Worm (Caenorhabditis elegans) whole organism, young adult: ENCODE data around the gene T11G6.2.

Experiments
- Y56A3A.18 ChIP-seq: fragments of 200-800 bp; sonication (Bioruptor generic); IDR thresholded peaks from 2 replicates; pipeline ENCODE4 v1.3.6; 2022; ENCODE audit warnings: missing genetic modification reagents, missing genetic modification characterization, missing compliant biosample characterization
- atf-7 ChIP-seq: sonication (generic microtip); optimal IDR thresholded peaks from 2 replicates; lab custom pipeline; 2017; ENCODE audit warnings: mild to moderate bottlenecking, missing genetic modification characterization, missing compliant biosample characterization
- ets-4 ChIP-seq: fragments of 200-800 bp; sonication (Bioruptor generic); optimal IDR thresholded peaks from 2 replicates; lab custom pipeline; 2018; ENCODE audit warnings: mild to moderate bottlenecking, missing genetic modification characterization, missing compliant biosample characterization
- hmg-20 ChIP-seq: fragments of 200-800 bp; sonication (Bioruptor generic); IDR thresholded peaks from 2 replicates; pipeline ENCODE4 v1.3.6; 2022; ENCODE audit warnings: missing genetic modification reagents, missing genetic modification characterization, missing compliant biosample characterization
- nfya-1 ChIP-seq: sonication (generic microtip); optimal IDR thresholded peaks from 2 replicates; lab custom pipeline; 2017; ENCODE audit warnings: antibody characterized with exemption, missing compliant biosample characterization, missing genetic modification characterization, borderline replicate concordance; ENCODE audit not compliant: insufficient read depth
- pha-4 ChIP-seq: fragments of 150-350 bp; sonication (generic microtip); optimal IDR thresholded peaks from 2 replicates; lab custom pipeline; 2014; ENCODE audit warnings: missing biosample characterization, missing genetic modification reagents, missing genetic modification characterization
- snpc-4 ChIP-seq, 5 experiments: fragments of 150-350 bp in 1 of 5; sonication (generic microtip) in 4 of 5; optimal IDR thresholded peaks; 2 replicates each; lab custom pipeline; 2014 to 2018; ENCODE audit warnings: missing genetic modification characterization in 5 of 5, missing biosample characterization in 3 of 5, antibody characterized with exemption in 2 of 5, mild to moderate bottlenecking in 2 of 5, missing compliant biosample characterization in 2 of 5, missing genotype in 2 of 5, moderate library complexity in 2 of 5, missing genetic modification reagents in 1 of 5

ce11 chrIV:10826029-10826428, 32.3 kb downstream of the T11G6.2 start:
- TF ChIP-seq nfya-1 (no peak), pha-4 (tag; lab: Kevin White, UChicago) (no peak), atf-7 (no peak), ets-4 (GFP tag; lab: Kevin White, UChicago) (no peak), Y56A3A.18 (GFP tag; lab: Robert Waterston, UW) (no peak), hmg-20 (GFP tag; lab: Robert Waterston, UW) (no peak), snpc-4 (GFP tag; optimal IDR thresholded peaks at IDR 0.05; lab: Kevin White, UChicago) (no peak), snpc-4 (tag; optimal IDR thresholded peaks at IDR 0.05; lab: Kevin White, UChicago) (no peak)
